Worm (Caenorhabditis elegans) whole organism, L4/young adult: ENCODE results near the gene Y46G5A.15.

Source experiments
- W03F9.2 ChIP-seq: fragments of 150-350 bp; optimal IDR thresholded peaks from 2 replicates; lab custom pipeline; 2014; ENCODE audit warnings: missing biosample characterization, missing genetic modification characterization
- dao-5 ChIP-seq: sonication (generic microtip); optimal IDR thresholded peaks from 2 replicates; lab custom pipeline; 2016; ENCODE audit warnings: missing genotype, missing genetic modification characterization, moderate library complexity, missing compliant biosample characterization
- him-1 ChIP-seq: sonication (generic microtip); optimal IDR thresholded peaks from 2 replicates; lab custom pipeline; 2016; ENCODE audit warnings: missing genotype, missing genetic modification reagents, missing genetic modification characterization, missing compliant biosample characterization

- TF ChIP-seq dao-5 (tag; lab: Kevin White, UChicago) (no peak), him-1 (tag; lab: Kevin White, UChicago) (no peak), W03F9.2 (no peak)
These were observed 10.8 kb downstream of the Y46G5A.15 start, which contains the start of gene Y46G5A.14 for ce11 chrII:12774402-12774801.
